Worm (Caenorhabditis elegans) whole organism, mixed stage, embryonic: Measurements from ENCODE around the gene C49A9.2.

Source experiments
- ceh-39 ChIP-seq: fragments of 150-350 bp; optimal IDR thresholded peaks from 2 replicates; lab custom pipeline; 2014; ENCODE audit warnings: missing biosample characterization, missing genetic modification characterization
- ham-2 ChIP-seq: fragments of 200-800 bp; sonication (Bioruptor generic); optimal IDR thresholded peaks from 2 replicates; lab custom pipeline; 2018; ENCODE audit warnings: mild to moderate bottlenecking, missing genetic modification characterization, missing compliant biosample characterization
- lin-13 ChIP-seq: fragments of 150-350 bp; optimal IDR thresholded peaks from 2 replicates; lab custom pipeline; 2014; ENCODE audit warnings: missing biosample characterization, missing genetic modification characterization
- lsy-2 ChIP-seq: fragments of 150-350 bp; optimal IDR thresholded peaks from 2 replicates; lab custom pipeline; 2014; ENCODE audit warnings: missing biosample characterization, missing genetic modification characterization
- mep-1 ChIP-seq: fragments of 150-350 bp; optimal IDR thresholded peaks from 2 replicates; lab custom pipeline; 2017; ENCODE audit warnings: missing biosample characterization, missing genetic modification reagents, missing genetic modification characterization, inconsistent platforms
- nhr-2 ChIP-seq: fragments of 150-350 bp; optimal IDR thresholded peaks from 2 replicates; lab custom pipeline; 2014; ENCODE audit warnings: missing biosample characterization, missing genetic modification characterization
- snpc-4 ChIP-seq: fragments of 150-350 bp; optimal IDR thresholded peaks from 2 replicates; lab custom pipeline; 2014; ENCODE audit warnings: missing biosample characterization, missing genetic modification characterization
- unc-62 ChIP-seq: fragments of 150-350 bp; optimal IDR thresholded peaks from 2 replicates; lab custom pipeline; 2014; ENCODE audit warnings: missing biosample characterization, missing genetic modification reagents, missing genetic modification characterization
- zip-8 ChIP-seq: fragments of 150-350 bp; optimal IDR thresholded peaks from 2 replicates; lab custom pipeline; 2014; ENCODE audit warnings: missing biosample characterization, missing genetic modification characterization

DNA sequence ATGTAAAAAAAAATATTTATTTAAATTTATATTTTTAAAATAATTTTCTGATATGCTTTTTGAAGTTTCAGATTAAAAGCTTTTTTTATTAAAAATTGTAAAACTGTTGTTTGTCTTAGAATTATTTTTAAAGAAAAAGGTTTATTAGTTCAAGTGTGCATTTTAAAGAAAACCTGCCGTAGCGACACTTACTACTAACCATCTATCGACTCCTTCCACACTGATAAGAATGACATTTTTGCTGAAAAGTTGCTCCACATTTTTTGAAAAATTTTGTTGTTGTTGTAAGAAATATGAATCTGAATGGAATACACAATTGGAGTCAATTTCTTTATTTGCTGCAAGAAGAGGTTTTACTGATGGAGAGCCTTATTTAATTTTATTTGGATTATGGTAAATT, 2.7 kb downstream of the C49A9.2 start, which contains the start of gene C49A9.1:
- TF ChIP-seq unc-62 (GFP tag; lab: Kevin White, UChicago) (no peak), snpc-4 (tag; lab: Kevin White, UChicago) (no peak), ham-2 (GFP tag; lab: Kevin White, UChicago) (no peak), lin-13 (tag; lab: Kevin White, UChicago) (no peak), nhr-2 (tag; lab: Kevin White, UChicago) (no peak), zip-8 (no peak), lsy-2 (no peak), mep-1 (tag; lab: Kevin White, UChicago) (no peak), ceh-39 (tag; lab: Kevin White, UChicago) (no peak)
